Fruit fly (Drosophila melanogaster): Measurements from ENCODE around the gene CG4230.

CG4230 gene

dm6 chr2L:5096761-5097160 lies 734 bp downstream of the CG4230 start:
- TF ChIP-seq CG17801 (GFP tag; optimal IDR thresholded peaks at IDR 0.05; ENCODE audit: partially characterized antibody) = no peak

dm6 chr2L:5099790-5100360 lies 3.8 kb downstream of the CG4230 start, which contains the start of gene ND-13A:
ND-13A (minus strand) TSS chr2L:5100288.
- no peak for TF ChIP-seq CG17801 (GFP tag; optimal IDR thresholded peaks at IDR 0.05; ENCODE audit: partially characterized antibody)

- TF ChIP-seq CG17801 (GFP tag; optimal IDR thresholded peaks at IDR 0.05; ENCODE audit: partially characterized antibody) = no peak
These were observed 4.5 kb downstream of the CG4230 start, which contains the start of gene Msp300 for dm6 chr2L:5100577-5100976. Msp300 (plus strand) TSS chr2L:5100877.

dm6 chr2L:5103733-5104132 lies 7.7 kb downstream of the CG4230 start:
- no peak for TF ChIP-seq CG17801 (GFP tag; optimal IDR thresholded peaks at IDR 0.05; ENCODE audit: partially characterized antibody)

dm6 chr2L:5107626-5108272 lies 11.7 kb downstream of the CG4230 start:
- peak; percentile 92 for TF ChIP-seq CG17801 (GFP tag; optimal IDR thresholded peaks at IDR 0.05; ENCODE audit: partially characterized antibody)

- no peak for TF ChIP-seq CG17801 (GFP tag; optimal IDR thresholded peaks at IDR 0.05; ENCODE audit: partially characterized antibody)
These were observed 12.2 kb downstream of the CG4230 start for dm6 chr2L:5108273-5108653.

- TF ChIP-seq CG17801 (GFP tag; optimal IDR thresholded peaks at IDR 0.05; ENCODE audit: partially characterized antibody) = no peak
These were observed 13.0 kb downstream of the CG4230 start for dm6 chr2L:5109059-5109458.

- TF ChIP-seq CG17801 (GFP tag; optimal IDR thresholded peaks at IDR 0.05; ENCODE audit: partially characterized antibody) = no peak
These were observed 15.4 kb downstream of the CG4230 start for dm6 chr2L:5111261-5111922.

- TF ChIP-seq CG17801 (GFP tag; optimal IDR thresholded peaks at IDR 0.05; ENCODE audit: partially characterized antibody) = no peak
These were observed 17.6 kb downstream of the CG4230 start for dm6 chr2L:5113480-5114118.

dm6 chr2L:5114879-5115278 lies 18.9 kb downstream of the CG4230 start:
- TF ChIP-seq CG17801 (GFP tag; optimal IDR thresholded peaks at IDR 0.05; ENCODE audit: partially characterized antibody) = no peak

- TF ChIP-seq CG17801 (GFP tag; optimal IDR thresholded peaks at IDR 0.05; ENCODE audit: partially characterized antibody) = no peak
These were observed 20.5 kb downstream of the CG4230 start for dm6 chr2L:5116489-5116888.

dm6 chr2L:5117054-5117453 lies 21.0 kb downstream of the CG4230 start:
- peak; percentile 2 for TF ChIP-seq CG17801 (GFP tag; optimal IDR thresholded peaks at IDR 0.05; ENCODE audit: partially characterized antibody)

dm6 chr2L:5119640-5120039 lies 23.6 kb downstream of the CG4230 start:
- TF ChIP-seq CG17801 (GFP tag; optimal IDR thresholded peaks at IDR 0.05; ENCODE audit: partially characterized antibody) = no peak

- peak; percentile 93 for TF ChIP-seq CG17801 (GFP tag; optimal IDR thresholded peaks at IDR 0.05; ENCODE audit: partially characterized antibody)
These were observed 49.5 kb downstream of the CG4230 start for dm6 chr2L:5145247-5146197.

Data from ovary, adult (tissue).